Fruit fly (Drosophila melanogaster) ovary, adult (tissue): ENCODE measurements around the gene CG5114.

ENCODE experiments used
- CG17801 ChIP-seq: fragments of 200-800 bp; optimal IDR thresholded peaks from 2 replicates; lab custom pipeline; 2019; ENCODE audit warnings: missing biosample characterization, mild to moderate bottlenecking, missing genetic modification characterization, moderate library complexity; ENCODE audit not compliant: partially characterized antibody

CG5114 gene

dm6 chr3L:14967691-14968538 lies 14.7 kb upstream of the CG5114 start:
- TF ChIP-seq CG17801 = no peak

DNA sequence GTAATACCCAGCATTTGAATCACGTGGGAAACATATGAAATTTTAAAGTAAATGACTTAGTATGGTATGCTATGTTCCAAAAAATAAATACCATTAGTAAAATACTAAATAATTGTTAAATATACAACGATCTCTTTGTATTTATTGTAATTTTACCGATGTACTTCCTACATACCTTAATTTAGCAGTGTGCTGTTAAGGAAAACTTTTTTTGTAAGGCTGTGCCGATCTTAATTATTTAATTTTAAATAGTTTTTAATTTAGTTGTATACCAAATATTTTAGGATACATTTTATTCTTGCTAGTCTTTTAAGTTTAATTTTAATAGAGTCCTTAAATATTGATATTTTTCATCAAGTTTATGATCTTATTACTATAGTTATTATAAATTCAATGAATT lies 14.1 kb upstream of the CG5114 start:
- no peak for TF ChIP-seq CG17801

- TF ChIP-seq CG17801 = no peak
These were observed 13.5 kb upstream of the CG5114 start, which contains the start of gene Tom for dm6 chr3L:14969171-14969570. TSS of gene Tom (plus strand) at chr3L:14969344.

- no peak for TF ChIP-seq CG17801
These were observed 12.4 kb upstream of the CG5114 start for dm6 chr3L:14970213-14970612.

DNA sequence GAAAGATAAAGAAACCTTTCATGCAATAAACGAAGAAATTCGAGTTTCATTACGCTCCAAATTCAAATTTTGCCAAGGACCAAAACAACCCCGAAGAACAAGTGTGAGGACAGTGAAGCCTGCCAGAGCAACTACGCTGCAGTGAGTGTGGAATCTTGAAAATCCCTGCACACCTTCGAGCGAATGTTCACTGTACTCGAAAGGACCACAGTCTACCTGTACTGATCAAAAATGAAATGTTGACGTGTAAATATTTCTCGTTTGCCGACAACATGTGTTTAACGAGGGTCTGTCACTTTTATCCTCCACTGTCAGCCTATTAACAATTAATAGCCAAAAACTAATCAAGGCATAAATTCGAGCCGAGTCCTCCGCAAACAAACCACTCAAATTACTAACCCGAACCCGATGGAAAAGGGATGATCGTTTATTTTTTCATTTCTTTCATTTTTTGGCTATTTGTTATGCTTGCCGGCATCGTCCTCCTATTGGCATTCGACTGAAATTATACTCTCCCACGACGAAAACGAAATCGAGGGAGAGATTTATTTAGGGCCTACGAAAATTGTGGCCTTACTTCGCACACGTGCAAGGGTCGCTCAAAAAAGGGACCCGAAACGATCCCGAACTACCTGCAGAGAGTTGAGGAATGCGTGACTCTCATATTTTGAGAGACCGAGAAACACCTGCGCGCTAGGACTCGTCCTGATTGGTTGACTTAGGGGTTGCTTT lies 10.6 kb upstream of the CG5114 start:
- TF ChIP-seq CG17801 = no peak

DNA sequence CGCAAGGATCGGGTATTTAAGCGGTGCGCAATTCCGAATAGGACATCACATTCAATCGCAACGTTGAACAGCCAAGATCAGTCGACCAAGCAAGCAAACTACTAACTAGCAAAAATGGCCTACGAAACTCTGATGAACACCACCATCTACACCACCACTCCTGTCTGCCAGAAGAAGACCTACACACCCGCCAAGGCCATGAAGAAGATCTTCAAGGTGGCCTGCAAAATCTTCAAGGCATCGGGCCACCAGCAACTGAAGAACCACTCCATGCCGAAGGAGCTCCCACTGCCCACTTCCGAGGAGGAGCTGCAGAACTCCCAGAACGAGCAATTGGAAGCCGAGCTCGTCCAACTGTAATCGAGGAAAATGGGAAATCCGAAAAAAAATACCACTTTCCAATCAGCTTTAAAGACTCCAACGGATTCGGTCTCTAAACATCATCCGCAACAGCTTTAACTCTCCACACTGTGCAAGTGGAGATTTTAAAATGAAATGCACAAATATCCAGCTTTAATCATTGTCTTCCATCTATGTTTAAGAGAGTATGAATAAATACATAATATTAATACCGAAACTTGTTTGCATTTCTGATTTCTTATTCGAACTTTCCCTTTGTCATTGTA lies 9.9 kb upstream of the CG5114 start, which contains the start of gene Brd:
Gene Brd, plus strand, starts transcription at position 43 of the 626 bp plus-strand sequence.
- TF ChIP-seq CG17801 = no peak

- no peak for TF ChIP-seq CG17801
These were observed 9.4 kb upstream of the CG5114 start for dm6 chr3L:14973251-14973625.

DNA sequence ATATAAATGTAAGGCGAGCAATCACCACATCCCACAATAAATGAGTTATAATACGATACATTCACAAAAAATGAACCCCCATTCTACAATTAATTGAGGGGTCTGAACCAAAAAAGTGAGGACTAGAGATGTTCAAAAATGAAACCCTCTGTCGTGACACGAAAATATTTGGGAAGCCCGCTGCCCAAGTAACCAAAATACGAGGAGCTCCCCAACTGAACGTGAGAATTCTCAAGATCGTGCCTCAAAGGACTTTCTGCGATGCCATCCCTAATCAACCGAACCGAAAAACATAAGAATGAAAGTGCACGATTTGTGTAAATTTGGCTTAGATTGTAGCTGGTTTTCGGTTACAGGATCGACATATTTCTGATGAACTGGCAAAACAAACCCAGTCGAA lies 8.1 kb upstream of the CG5114 start, which contains the start of gene Ocho:
Gene Ocho, plus strand, starts transcription at position 336 of the 400 bp plus-strand sequence.
- TF ChIP-seq CG17801 = no peak

- no peak for TF ChIP-seq CG17801
These were observed 7.7 kb upstream of the CG5114 start for dm6 chr3L:14974952-14975351.

DNA sequence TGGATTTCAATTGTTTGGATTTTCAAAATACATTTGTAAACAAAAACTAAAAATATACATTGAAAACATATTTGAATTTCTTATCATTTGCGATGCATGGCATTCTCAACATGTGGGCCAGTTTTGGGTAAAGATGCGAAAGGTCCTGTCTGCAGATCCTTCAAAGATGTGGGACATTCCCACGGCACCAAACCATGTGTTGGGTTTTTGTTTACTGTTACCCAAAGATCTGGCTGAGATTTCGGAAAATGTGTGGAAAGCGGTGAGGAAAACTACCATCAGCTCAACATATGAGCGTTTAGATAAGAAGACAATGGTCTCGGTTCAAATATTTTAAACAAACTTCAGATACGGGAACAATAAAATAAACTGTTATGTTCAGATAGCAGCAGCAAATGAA lies 6.6 kb upstream of the CG5114 start:
- TF ChIP-seq CG17801 = no peak

DNA sequence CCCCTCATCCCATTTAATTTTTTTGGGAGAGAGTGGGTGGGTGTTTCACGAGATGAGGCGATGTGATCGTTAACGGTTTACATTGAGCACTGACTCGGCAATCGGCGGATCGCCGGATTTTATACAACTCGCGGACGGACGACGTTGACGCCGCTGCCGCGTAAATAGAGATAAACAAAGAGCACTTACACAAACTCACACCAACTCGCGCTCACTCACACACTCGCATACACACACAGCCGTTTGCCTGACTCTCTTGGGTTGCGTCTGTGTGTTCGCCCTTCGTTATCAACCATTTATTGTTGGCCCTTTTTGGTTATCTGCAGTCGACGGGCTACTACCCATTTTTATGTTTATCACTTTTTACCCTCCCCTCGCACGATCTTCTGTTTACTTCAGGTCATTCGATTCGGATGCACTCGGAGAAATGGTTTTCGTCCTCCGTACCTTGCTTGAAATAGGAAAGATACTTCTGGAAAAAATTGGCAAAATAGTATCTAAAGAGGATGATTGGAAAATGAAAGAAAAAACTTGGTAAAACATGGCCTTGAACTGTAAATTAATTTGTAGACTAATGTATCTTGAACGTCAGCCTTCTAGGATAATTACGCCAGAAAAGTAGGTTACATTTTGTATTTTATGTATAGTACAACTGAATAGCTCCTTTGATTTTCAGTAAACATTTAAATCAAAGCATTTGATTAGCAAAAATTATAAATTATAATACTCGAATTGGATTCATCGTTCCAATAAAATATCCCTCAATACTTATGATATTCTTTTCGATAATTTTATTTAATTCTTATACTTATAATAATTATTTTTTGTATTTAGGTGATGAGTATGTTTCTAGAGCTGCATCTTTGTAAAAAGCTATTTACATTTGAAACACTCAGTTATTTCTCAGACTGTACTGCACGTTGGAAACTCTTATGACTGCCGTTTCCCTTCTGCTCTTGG lies 4.8 kb upstream of the CG5114 start:
- TF ChIP-seq CG17801 = no peak

DNA sequence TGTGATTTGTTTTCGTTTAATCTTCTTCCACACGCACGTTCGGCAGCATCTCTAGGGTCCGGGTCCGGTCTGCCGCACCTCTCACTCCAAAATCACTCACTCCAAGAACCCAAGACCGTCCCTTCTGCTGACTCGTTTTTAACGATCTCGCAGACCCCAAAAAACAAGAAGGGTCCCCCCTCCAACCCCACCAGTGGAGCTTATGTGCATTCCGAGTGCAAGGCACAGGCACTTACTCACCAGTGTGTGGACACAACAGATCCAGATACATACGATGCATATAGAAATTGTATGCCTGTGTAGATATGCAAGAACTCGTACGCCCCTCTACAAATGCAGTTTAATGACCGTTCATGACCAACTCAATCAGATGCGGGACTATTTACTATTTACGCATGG lies 4.1 kb upstream of the CG5114 start:
- TF ChIP-seq CG17801 = no peak

- TF ChIP-seq CG17801 = no peak
These were observed 3.3 kb upstream of the CG5114 start, which contains the start of gene CG3349 for dm6 chr3L:14979332-14979731. TSS of gene CG3349 (plus strand) at chr3L:14979620.

DNA sequence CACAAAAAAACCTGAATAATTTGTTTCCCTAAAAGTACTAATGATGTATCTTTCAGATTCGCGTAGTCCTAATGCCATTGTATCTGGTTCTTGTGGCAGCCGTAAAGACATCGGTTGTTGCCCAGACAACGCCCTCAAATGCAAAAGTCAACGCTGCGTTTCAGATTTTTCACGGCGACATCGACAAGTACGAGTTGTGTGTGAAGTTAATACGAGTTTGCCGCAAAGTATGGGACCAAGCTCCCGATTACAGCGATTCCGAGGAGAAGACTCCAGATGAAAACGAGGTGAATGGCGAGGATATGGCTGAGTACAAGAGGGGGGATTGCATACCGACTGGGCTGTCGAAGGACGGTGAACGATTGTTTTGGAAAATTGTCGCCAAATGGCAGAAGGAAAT lies 2.6 kb upstream of the CG5114 start:
- no peak for TF ChIP-seq CG17801

- TF ChIP-seq CG17801 = no peak
These were observed 2.0 kb downstream of the CG5114 start, which contains the start of gene mnd for dm6 chr3L:14984521-14985150. TSS of gene mnd (plus strand) at chr3L:14985100.
